Worm (Caenorhabditis elegans): ENCODE measurements around the gene nemt-1.

The nemt-1 gene

DNA sequence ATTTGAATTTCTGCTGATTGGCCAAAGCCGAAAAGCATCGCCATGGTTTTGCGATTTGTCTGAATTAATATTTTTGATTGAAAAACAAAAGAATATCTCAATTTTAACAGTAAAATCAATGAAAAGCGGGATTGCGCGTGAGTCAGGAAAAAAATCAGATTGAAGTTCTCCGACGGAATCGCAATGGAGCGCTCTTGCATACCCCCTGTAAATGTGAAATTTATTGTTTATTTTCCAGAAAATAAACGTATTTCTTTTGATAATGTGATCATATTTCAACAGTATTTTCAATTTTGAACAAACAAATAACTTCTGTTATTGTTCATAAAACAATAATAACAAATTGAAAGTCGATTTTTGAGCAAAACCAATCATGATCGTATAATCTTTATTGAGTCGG lies 22.4 kb upstream of the nemt-1 start, which contains the start of gene vps-26:
TSS of gene vps-26 (minus strand) at position 200 of the 400 bp plus-strand sequence.
- TF ChIP-seq nhr-6 (tag; optimal IDR thresholded peaks at IDR 0.05) (no peak), unc-62 (GFP tag; optimal IDR thresholded peaks at IDR 0.05 in 1 of 2) (peak in 1 of 2 experiments; percentile 23), unc-62 (tag; optimal IDR thresholded peaks at IDR 0.05) (no peak), nhr-41 (GFP tag; IDR thresholded peaks at IDR 0.05) (no peak), mes-2 (tag; optimal IDR thresholded peaks at IDR 0.05; ENCODE audit: poor library complexity, severe bottlenecking) (peak; percentile 26), hlh-30 (tag; optimal IDR thresholded peaks at IDR 0.05; ENCODE audit: insufficient read depth) (peak; percentile 22), daf-16 (GFP tag; optimal IDR thresholded peaks at IDR 0.05) (no peak), daf-16 (tag; optimal IDR thresholded peaks at IDR 0.05) (peak; percentile 81), mep-1 (tag; optimal IDR thresholded peaks at IDR 0.05) (peak; percentile 14), lsy-2 (tag; optimal IDR thresholded peaks at IDR 0.05) (peak in 1 of 2 experiments; percentile 54), ama-1 (optimal IDR thresholded peaks at IDR 0.05) (peak; percentile 26), nhr-28 (tag; optimal IDR thresholded peaks at IDR 0.05) (peak; percentile 15), pqm-1 (tag; optimal IDR thresholded peaks at IDR 0.05) (peak; percentile 13), nhr-25 (tag; optimal IDR thresholded peaks at IDR 0.05; ENCODE audit: borderline replicate concordance, insufficient read depth) (no peak), lin-38 (GFP tag; IDR thresholded peaks at IDR 0.05) (peak; percentile 92), hif-1 (tag; optimal IDR thresholded peaks at IDR 0.05) (no peak), arid-1 (GFP tag; conservative IDR thresholded peaks at IDR 0.05) (no peak), dve-1 (tag; optimal IDR thresholded peaks at IDR 0.05; ENCODE audit: insufficient read depth) (peak; percentile 52), F26F4.8 (GFP tag; conservative IDR thresholded peaks at IDR 0.05) (no peak)

- peak; percentile 28 for TF ChIP-seq T20F7.1 (GFP tag; optimal IDR thresholded peaks at IDR 0.05)
- no peak for TF ChIP-seq lin-39 (tag; optimal IDR thresholded peaks at IDR 0.05)
- TF ChIP-seq daf-16 (GFP tag; optimal IDR thresholded peaks at IDR 0.05) = no peak
- TF ChIP-seq daf-16 (tag; optimal IDR thresholded peaks at IDR 0.05) = peak; percentile 17
Observed at ce11 chrIV:9339205-9339604, 20.0 kb upstream of the nemt-1 start, which contains the start of gene T20D3.6. TSS of gene T20D3.6 (minus strand) at chrIV:9339305.

DNA sequence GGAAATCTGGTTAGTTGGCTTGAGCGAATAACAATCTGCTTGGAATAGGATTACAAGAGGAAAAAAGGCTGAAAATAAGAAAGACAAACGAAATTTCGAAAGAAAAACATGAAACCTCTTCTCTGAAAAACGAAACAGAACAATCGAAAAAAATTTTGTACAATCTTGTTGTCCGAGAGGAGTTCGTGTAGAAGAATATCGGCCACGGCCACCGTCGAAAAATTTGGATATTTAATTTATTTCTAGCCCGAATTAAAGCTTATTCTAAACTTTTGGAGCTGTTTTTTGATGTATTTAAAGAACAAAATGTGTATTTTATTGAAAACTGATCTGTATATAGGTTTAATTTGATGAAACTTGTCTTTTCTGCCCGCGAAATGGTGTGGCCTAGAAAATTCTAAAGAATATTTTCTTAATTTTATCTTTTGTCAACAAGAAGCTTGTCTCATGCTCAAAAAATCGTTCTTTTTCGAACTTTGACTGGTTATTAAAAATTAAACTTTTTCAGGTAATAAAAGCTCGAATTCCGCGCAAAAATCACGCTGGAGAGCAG lies 17.4 kb upstream of the nemt-1 start, which contains the start of gene T20D3.5:
TSS of gene T20D3.5 (plus strand) at position 503 of the 553 bp plus-strand sequence.
- TF ChIP-seq ceh-28 (tag; optimal IDR thresholded peaks at IDR 0.05) (no peak), F37D6.2 (tag; optimal IDR thresholded peaks at IDR 0.05) (no peak), unc-130 (GFP tag; optimal IDR thresholded peaks at IDR 0.05) (peak; percentile 67), jun-1 (tag; optimal IDR thresholded peaks at IDR 0.05) (no peak), mes-2 (tag; optimal IDR thresholded peaks at IDR 0.05; ENCODE audit: poor library complexity, severe bottlenecking) (peak; percentile 66), nhr-42 (GFP tag; IDR thresholded peaks at IDR 0.05) (no peak), fos-1 (tag; optimal IDR thresholded peaks at IDR 0.05) (no peak), sdz-12 (GFP tag; optimal IDR thresholded peaks at IDR 0.05) (no peak), nhr-48 (tag; optimal IDR thresholded peaks at IDR 0.05) (no peak), lin-1 (GFP tag; IDR thresholded peaks at IDR 0.05) (no peak)

DNA sequence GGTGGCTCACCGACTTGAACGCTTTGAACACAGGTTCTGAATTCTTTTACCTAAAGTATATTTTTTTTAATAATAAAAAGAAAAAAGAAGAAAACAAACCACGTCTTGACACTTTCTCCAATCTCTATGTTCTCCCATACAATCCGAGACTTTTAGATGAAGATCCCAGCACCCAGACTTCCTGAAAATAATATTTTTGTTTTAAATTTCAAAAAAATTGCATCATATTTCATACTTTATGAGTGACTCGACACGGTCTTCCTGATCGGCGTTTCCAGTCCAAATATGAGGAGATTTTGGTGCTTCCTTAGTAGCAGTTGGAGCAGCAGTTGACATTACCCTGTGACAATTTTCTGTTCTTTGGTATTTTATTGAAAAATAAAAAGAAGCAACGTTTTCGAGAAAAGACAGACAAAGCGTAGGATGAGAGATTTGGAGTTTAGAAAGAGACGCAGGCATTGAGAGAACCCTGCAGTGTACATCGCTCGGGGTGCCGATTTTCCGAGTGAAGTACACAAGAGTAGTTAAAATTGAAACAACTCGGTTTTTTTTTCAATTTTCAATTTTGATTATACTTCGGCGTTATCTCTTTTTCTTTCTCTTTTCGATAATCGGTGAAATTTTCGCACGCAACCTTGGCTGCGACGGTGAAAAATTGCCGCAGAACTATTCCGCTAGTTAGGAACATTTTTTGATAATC lies 16.5 kb upstream of the nemt-1 start, which contains the start of the genes coa-4 and T20D3.14:
TSS of gene coa-4 (minus strand) at position 51 of the 700 bp plus-strand sequence.
TSS of gene T20D3.14 (minus strand) at position 358 of the 700 bp plus-strand sequence.
- TF ChIP-seq lin-39 (tag; optimal IDR thresholded peaks at IDR 0.05) (no peak), pqm-1 (tag; optimal IDR thresholded peaks at IDR 0.05) (peak; percentile 24), zip-11 (GFP tag; IDR thresholded peaks at IDR 0.05) (no peak), nhr-11 (tag; optimal IDR thresholded peaks at IDR 0.05) (no peak), Y48G9A.11 (GFP tag; IDR thresholded peaks at IDR 0.05) (no peak), mep-1 (tag; optimal IDR thresholded peaks at IDR 0.05) (peak; percentile 55), ceh-28 (tag; optimal IDR thresholded peaks at IDR 0.05) (no peak), dpl-1 (GFP tag; optimal IDR thresholded peaks at IDR 0.05) (peak; percentile 35), ceh-32 (tag; optimal IDR thresholded peaks at IDR 0.05; ENCODE audit: poor library complexity) (no peak), pha-4 (GFP tag; IDR thresholded peaks at IDR 0.05) (no peak), pha-4 (tag; optimal IDR thresholded peaks at IDR 0.05) (peak; percentile 40), nhr-111 (GFP tag; optimal IDR thresholded peaks at IDR 0.05) (no peak), spr-3 (GFP tag; optimal IDR thresholded peaks at IDR 0.05) (no peak), ceh-20 (GFP tag; IDR thresholded peaks at IDR 0.05) (0 out of 2 replicates have a peak, but pooled peaks have one; percentile 8), egl-43 (GFP tag; IDR thresholded peaks at IDR 0.05) (no peak), mdt-29 (GFP tag; IDR thresholded peaks at IDR 0.05) (no peak), hlh-11 (tag; optimal IDR thresholded peaks at IDR 0.05) (peak; percentile 64), dve-1 (tag; optimal IDR thresholded peaks at IDR 0.05; ENCODE audit: insufficient read depth) (peak; percentile 69), F10B5.3 (tag; optimal IDR thresholded peaks at IDR 0.05) (no peak)

All from whole organism, L4 larva.